Worm (Caenorhabditis elegans) whole organism, L4/young adult: Measurements from ENCODE around the gene C25H3.11.
A peak's percentile ranks its signal among the peaks of the same experiment; 100 is the strongest.

Experiments
- W03F9.2 ChIP-seq: fragments of 150-350 bp; optimal IDR thresholded peaks from 2 replicates; lab custom pipeline; 2014; ENCODE audit warnings: missing biosample characterization, missing genetic modification characterization
- dao-5 ChIP-seq: sonication (generic microtip); optimal IDR thresholded peaks from 2 replicates; lab custom pipeline; 2016; ENCODE audit warnings: missing genotype, missing genetic modification characterization, moderate library complexity, missing compliant biosample characterization
- him-1 ChIP-seq: sonication (generic microtip); optimal IDR thresholded peaks from 2 replicates; lab custom pipeline; 2016; ENCODE audit warnings: missing genotype, missing genetic modification reagents, missing genetic modification characterization, missing compliant biosample characterization

The C25H3.11 gene

DNA sequence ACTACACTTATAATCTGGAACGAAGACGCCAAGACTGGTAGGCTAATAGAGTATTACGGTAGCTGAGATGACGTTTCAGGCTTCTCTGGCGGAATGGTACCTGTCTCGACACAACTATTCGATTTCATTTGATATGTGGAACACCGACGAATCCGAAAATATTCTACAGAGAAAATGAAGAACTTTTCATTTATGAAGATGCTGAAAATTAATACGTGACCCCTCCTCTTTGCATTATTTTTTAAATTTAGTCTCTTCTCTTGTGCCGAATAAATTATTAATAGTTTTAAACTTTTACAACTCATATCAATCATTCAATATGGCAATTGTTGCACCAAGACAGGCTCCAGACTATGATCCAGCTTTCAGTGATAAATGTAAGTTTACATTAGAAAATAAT, 22.8 kb downstream of the C25H3.11 start, which contains the start of gene C25H3.16:
Gene C25H3.16, plus strand, starts transcription at position 301 of the 400 bp plus-strand sequence.
- TF ChIP-seq him-1 (tag; lab: Kevin White, UChicago) (no peak), W03F9.2 (tag; lab: Kevin White, UChicago) (no peak), dao-5 (tag; lab: Kevin White, UChicago) (no peak)

DNA sequence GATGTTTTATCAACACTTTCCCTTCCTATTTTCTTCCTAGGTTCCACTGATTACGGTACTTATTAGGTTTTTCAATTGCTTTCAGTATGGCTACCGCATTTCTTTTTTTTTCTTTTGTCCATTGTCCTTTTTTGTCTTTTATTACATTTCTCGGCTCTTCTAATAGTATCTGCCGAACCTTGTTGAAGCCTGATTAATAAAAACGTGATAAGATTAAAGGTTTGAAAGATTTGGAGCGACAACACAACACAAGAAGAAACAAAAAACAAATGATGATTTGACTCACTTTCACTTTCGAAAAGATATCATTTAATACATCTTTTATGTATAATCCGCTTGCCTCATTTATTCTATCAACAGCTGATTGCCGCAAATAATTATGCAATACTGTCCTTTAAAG, 23.8 kb downstream of the C25H3.11 start, which contains the start of gene C25H3.15:
Gene C25H3.15, plus strand, starts transcription at position 301 of the 400 bp plus-strand sequence.
- TF ChIP-seq W03F9.2 (tag; lab: Kevin White, UChicago), result no peak
- TF ChIP-seq him-1 (tag; lab: Kevin White, UChicago), result no peak
- no peak for TF ChIP-seq dao-5 (tag; lab: Kevin White, UChicago)

DNA sequence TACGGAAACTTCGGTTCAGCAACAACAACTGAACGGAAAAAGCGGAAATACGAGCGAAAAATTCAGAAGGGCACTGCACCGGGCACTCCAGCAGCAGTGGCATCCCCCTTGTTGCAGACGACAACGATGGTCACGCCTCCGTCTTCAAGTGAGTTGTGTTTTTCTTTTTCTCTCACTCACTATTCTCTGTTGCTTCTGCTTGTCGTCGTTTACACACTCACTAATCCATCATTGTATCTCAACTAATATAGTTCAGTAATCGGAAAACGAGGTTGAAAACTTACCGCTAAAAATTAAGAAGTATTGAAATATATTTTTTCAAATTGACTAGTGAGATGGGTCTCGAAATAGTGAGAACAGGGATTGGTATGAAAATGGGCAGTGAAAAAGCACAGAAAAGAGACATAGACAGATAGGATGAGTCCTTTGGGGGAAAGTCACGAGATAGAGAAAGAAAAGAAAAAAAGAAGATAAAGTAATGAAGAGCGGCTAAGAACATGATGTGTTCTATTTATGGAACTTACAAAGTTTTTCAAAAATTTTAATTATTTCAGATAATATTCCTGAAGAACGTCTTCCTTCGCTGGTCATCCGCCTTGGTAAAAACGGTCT, 25.6 kb downstream of the C25H3.11 start:
- TF ChIP-seq dao-5 (tag; lab: Kevin White, UChicago) (no peak), W03F9.2 (tag; lab: Kevin White, UChicago) (no peak), him-1 (tag; lab: Kevin White, UChicago) (no peak)

DNA sequence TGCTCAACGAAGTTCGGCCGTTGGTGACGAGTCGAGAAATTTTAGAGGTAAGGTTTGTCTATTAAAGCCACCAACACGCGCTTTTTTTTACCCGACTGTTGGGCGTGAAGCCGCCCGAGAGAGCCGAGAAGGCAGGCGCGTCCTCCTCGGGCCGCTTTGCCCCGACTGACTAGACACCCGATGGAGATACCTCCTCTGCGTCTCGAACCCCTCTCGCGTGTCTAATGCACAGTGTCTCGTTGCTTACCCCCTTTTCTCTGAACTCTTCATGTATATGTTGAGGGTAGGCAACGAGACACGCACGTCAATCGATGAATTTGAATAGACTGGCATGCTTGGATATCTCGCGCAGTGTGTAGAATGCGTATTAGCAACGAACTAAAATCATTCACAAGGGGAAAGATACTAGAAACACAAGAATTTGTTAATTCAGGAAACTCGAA, 27.1 kb downstream of the C25H3.11 start:
- peak; percentile 69 for TF ChIP-seq dao-5 (tag; lab: Kevin White, UChicago)
- TF ChIP-seq W03F9.2 (tag; lab: Kevin White, UChicago), result no peak
- TF ChIP-seq him-1 (tag; lab: Kevin White, UChicago), result peak; percentile 84

DNA sequence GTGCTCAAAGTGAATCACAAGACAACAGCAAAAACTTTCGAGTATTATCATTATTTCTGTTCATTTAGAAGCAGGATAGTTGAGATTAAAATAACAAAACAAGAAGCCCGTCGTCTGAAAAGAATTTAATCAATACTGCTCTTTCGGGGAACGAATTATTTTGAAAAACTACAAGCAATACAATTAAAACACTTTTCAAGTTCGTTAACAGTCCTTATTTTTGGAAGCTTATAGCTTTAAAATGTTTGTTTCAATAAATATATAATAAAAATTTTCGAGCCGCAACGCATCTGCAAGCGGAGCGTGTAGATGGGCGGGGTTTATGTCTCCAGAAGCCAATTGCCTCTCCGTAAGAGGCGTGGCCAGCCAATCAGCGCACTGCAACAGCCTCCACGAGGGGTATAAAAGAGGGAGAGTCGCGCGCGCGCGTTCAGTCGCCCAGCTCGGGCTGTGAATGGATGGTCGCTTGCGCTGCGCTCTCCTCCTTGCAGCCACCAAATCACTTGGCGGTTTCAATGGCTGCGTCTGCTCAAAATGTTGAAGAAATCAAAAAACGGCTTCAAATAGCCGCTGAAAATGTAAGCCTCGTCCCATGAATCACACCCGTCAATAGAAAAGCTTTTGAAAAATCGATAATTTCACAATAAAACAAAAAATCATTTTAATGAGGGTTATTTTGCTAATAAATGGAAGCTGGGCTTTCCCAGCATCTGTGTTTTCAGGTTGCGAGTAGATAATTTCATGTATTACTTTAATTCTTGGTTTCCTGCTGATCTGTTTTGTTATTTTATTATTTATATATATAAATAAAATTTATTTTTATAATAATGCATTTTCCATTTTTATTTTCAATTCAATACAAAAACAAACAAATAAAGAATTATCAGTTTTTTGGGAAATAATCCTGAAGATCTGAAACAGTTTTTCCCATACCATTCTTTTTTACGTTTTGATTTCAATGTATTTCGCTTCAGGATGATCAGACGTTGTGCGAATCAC, 27.8 kb downstream of the C25H3.11 start, which contains the start of the genes ift-43 and mdt-26:
Gene ift-43, minus strand, starts transcription at position 51 of the 999 bp plus-strand sequence.
Gene mdt-26, plus strand, starts transcription at position 446 of the 999 bp plus-strand sequence.
- TF ChIP-seq him-1 (tag; lab: Kevin White, UChicago) (peak; percentile 73), dao-5 (tag; lab: Kevin White, UChicago) (no peak), W03F9.2 (tag; lab: Kevin White, UChicago) (peak; percentile 33)

DNA sequence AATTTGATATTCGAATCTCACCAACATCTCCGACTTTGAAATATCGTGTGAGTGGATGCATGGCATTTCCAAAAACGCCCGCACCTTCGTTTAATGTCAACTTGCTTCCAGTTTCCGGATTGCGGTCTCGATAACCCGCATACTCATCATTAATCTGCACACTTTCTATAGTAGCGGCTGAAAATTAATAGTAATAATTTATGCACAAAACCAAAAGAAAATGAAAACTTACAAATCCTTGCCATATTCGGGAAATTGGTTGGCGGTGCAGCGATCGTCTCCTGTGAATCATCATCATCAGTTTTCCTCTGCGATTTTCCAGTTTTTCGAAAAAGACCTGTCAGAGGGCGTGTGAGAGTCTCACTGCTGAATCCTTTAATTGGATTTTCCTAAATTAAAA, 28.7 kb downstream of the C25H3.11 start:
- no peak for TF ChIP-seq dao-5 (tag; lab: Kevin White, UChicago)

DNA sequence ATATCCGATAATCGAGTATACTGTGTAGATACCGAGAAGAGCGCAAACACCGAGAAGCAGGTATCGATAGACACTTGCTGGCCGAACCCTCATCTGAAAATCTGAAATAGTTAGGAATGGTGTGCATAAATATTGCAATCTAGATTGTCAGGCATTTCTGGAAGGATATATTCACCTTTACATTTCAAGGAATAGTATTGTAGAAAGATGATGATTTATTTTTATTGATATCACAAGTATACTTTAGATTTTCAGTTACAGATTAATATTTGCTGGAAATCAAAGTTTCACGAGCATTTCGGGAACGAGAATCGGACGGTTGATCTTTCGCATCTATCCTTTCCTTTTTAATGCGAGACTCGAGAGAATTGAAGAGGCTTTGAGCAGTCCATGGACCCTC, 29.2 kb downstream of the C25H3.11 start, which contains the start of gene fut-3:
Gene fut-3, minus strand, starts transcription at position 101 of the 400 bp plus-strand sequence.
- no peak for TF ChIP-seq dao-5 (tag; lab: Kevin White, UChicago)
- no peak for TF ChIP-seq him-1 (tag; lab: Kevin White, UChicago)
- no peak for TF ChIP-seq W03F9.2 (tag; lab: Kevin White, UChicago)

DNA sequence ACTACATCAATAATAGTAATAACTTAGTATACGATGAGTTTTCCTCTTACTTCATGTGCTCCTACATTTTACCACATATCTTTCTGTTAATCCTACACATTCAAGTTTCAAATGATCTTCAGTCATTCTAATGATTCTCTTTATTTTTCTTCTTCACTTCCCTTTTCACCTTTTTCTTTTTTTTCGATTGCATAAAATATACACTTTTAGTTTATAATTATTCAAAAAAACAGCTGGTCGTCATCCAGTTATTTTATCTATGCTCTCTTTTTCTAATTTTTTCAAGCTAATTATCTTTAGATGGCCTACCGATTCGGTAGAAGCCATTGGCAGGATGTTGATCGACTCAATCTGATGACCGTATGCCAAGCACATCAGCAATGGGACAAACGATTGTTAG, 34.6 kb downstream of the C25H3.11 start, which contains the start of gene F59E12.1:
Gene F59E12.1, plus strand, starts transcription at position 301 of the 400 bp plus-strand sequence.
- no peak for TF ChIP-seq dao-5 (tag; lab: Kevin White, UChicago)
- TF ChIP-seq him-1 (tag; lab: Kevin White, UChicago), result no peak
- TF ChIP-seq W03F9.2 (tag; lab: Kevin White, UChicago), result no peak

DNA sequence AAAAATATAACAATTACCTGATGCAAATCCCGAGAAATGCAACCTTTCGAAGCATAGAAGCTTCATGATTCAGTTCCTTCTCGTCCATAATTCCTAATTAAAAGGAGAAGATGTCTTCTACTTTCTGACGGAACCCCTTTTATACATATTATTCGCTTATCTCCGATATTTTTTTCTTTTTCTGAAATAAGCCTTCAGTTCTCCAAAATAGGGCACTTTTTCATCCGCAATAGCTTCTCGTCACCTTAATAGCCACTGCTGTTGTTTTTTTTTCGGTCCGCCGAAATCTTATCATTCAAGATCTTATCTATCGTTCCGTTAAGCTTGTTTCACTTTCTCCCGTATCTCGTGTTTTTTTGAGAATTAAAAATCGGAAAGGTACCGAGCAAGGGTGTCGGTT, 36.5 kb downstream of the C25H3.11 start, which contains the start of gene bli-2:
Gene bli-2, minus strand, starts transcription at position 101 of the 400 bp plus-strand sequence.
- TF ChIP-seq W03F9.2 (tag; lab: Kevin White, UChicago) (no peak), dao-5 (tag; lab: Kevin White, UChicago) (no peak), him-1 (tag; lab: Kevin White, UChicago) (no peak)

DNA sequence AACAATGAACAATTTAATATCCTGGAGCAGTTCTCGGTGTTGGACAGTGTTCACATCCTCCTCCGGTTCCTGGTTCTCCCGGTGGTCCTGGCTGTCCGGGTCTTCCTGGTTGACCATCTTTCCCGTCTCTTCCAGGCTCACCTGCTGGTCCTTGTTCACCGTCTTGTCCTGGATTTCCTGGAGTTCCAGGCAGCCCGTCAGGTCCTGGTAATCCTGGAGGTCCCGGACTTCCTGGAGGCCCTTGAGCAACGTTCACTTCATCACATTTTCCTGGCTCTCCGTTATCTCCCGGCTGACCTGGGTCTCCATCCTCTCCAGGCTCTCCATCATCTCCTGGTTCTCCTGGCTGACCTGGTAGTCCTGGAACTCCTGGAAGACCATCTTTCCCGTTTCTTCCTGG, 37.4 kb downstream of the C25H3.11 start:
- TF ChIP-seq W03F9.2 (tag; lab: Kevin White, UChicago) (no peak), him-1 (tag; lab: Kevin White, UChicago) (no peak), dao-5 (tag; lab: Kevin White, UChicago) (no peak)

DNA sequence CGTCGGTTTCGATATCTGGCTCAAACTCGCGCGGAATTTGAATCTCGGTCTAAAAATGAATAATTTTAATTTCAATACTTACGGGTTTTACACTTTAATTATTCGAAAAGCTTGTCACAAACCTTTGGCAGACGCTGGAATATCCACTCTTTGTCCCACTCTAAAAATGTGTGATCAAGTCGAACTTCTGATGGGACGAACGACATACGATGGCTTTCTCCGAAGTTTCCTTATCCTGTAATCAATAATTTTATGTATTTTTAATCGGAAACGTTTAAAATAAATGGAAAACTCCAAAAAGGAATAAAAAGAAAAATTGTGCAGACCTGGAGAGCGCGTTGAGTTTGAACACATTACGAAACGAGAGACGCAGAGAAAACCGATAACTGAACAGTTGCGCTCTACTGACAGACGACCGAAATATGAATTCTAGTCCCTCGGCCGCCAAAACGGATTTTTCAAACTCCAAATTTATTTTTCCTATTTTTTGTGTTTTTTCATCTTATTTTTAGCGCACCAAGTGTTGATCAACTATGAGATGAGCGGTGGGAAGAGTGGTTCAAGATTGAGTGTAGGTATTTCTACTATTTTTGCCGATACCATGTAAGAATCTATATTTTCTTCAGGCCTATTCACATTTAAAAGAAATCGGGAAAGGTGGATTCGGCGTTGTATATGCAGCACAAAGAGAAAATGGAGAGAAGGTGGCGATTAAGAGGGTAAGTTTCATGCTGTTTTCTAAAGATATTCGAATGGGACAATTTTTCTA, 39.4 kb downstream of the C25H3.11 start, which contains the start of the genes sam-4, F59E12.17 and zyg-1:
Gene sam-4, minus strand, starts transcription at position 51 of the 769 bp plus-strand sequence.
Gene F59E12.17, minus strand, starts transcription at position 235 of the 769 bp plus-strand sequence.
Gene zyg-1, plus strand, starts transcription at position 513 of the 769 bp plus-strand sequence.
- TF ChIP-seq him-1 (tag; lab: Kevin White, UChicago) (no peak), W03F9.2 (tag; lab: Kevin White, UChicago) (peak; percentile 74)

DNA sequence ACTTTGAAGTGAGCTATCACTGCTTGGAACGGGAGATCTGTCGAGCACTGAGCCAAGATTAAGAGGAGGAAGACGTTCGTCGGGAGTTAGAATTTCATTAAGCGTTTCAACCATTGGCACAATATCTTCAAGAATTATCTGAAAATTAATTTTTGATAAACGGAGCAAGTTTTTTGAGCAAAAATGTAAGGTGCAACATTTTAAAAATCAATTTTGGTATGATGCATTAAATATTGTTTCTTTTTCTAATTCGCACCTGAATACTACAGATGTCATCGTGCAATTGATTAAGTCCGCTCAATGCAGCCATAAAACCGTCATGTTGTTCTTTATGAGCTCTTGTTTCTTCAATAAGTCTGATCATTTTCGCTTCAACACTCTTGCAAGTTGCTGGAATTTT, 40.6 kb downstream of the C25H3.11 start, which contains the start of gene ddl-1:
Gene ddl-1, minus strand, starts transcription at position 101 of the 400 bp plus-strand sequence.
- TF ChIP-seq W03F9.2 (tag; lab: Kevin White, UChicago) (no peak), dao-5 (tag; lab: Kevin White, UChicago) (no peak), him-1 (tag; lab: Kevin White, UChicago) (no peak)
